Worm (Caenorhabditis elegans) whole organism, L2 larva: ENCODE results near the gene F47F2.1.

Source experiments
- F13H6.1 ChIP-seq: sonication (generic microtip); optimal IDR thresholded peaks from 2 replicates; lab custom pipeline; 2016; ENCODE audit warnings: missing genetic modification characterization, missing compliant biosample characterization
- Y55F3AM.14 ChIP-seq: fragments of 200-800 bp; sonication (Bioruptor generic); optimal IDR thresholded peaks from 2 replicates; lab custom pipeline; 2018; ENCODE audit warnings: mild to moderate bottlenecking, missing genetic modification characterization, missing compliant biosample characterization
- ZK546.5 ChIP-seq: sonication (generic microtip); optimal IDR thresholded peaks from 2 replicates; lab custom pipeline; 2017; ENCODE audit warnings: missing biosample characterization, missing genetic modification characterization
- aly-2 ChIP-seq: fragments of 150-350 bp; optimal IDR thresholded peaks from 2 replicates; lab custom pipeline; 2014; ENCODE audit warnings: missing biosample characterization, missing genetic modification characterization
- blmp-1 ChIP-seq: sonication (generic microtip); optimal IDR thresholded peaks from 2 replicates; lab custom pipeline; 2017; ENCODE audit warnings: missing genetic modification characterization, mild to moderate bottlenecking, missing compliant biosample characterization, antibody characterized with exemption, moderate library complexity; ENCODE audit not compliant: insufficient read depth
- ceh-16 ChIP-seq: fragments of 150-350 bp; optimal IDR thresholded peaks from 2 replicates; lab custom pipeline; 2014; ENCODE audit warnings: missing biosample characterization, missing genetic modification characterization
- ceh-82 ChIP-seq: fragments of 150-350 bp; optimal IDR thresholded peaks from 2 replicates; lab custom pipeline; 2014; ENCODE audit warnings: missing biosample characterization, missing genetic modification characterization
- crh-2 ChIP-seq: sonication (generic microtip); optimal IDR thresholded peaks from 2 replicates; lab custom pipeline; 2017; ENCODE audit warnings: missing biosample characterization, missing genetic modification characterization
- egl-27 ChIP-seq: sonication (generic microtip); optimal IDR thresholded peaks from 3 replicates; lab custom pipeline; 2017; ENCODE audit warnings: missing biosample characterization, missing genetic modification reagents, missing genetic modification characterization
- elt-1 ChIP-seq: fragments of 150-350 bp; optimal IDR thresholded peaks from 2 replicates; lab custom pipeline; 2014; ENCODE audit warnings: missing biosample characterization, missing genetic modification characterization
- lin-39 ChIP-seq: fragments of 150-350 bp; optimal IDR thresholded peaks from 2 replicates; lab custom pipeline; 2014; ENCODE audit warnings: missing biosample characterization, missing genetic modification reagents, missing genetic modification characterization
- lsy-2 ChIP-seq, 2 experiments: fragments of 150-350 bp in 1 of 2; sonication (generic microtip) in 1 of 2; optimal IDR thresholded peaks; 2 replicates each; lab custom pipeline; 2014 to 2017; ENCODE audit warnings: missing biosample characterization in 2 of 2, missing genetic modification characterization in 2 of 2
- nhr-11 ChIP-seq: fragments of 150-350 bp; optimal IDR thresholded peaks from 2 replicates; lab custom pipeline; 2014; ENCODE audit warnings: missing biosample characterization, missing genetic modification characterization
- nhr-12 ChIP-seq: fragments of 150-350 bp; optimal IDR thresholded peaks from 2 replicates; lab custom pipeline; 2014; ENCODE audit warnings: missing biosample characterization, missing genetic modification characterization
- nhr-129 ChIP-seq: fragments of 150-350 bp; optimal IDR thresholded peaks from 2 replicates; lab custom pipeline; 2014; ENCODE audit warnings: missing biosample characterization, missing genetic modification characterization
- nhr-237 ChIP-seq: fragments of 150-350 bp; optimal IDR thresholded peaks from 2 replicates; lab custom pipeline; 2014; ENCODE audit warnings: missing biosample characterization, missing genetic modification characterization
- nhr-25 ChIP-seq: fragments of 150-350 bp; sonication (generic microtip); optimal IDR thresholded peaks from 3 replicates; lab custom pipeline; 2014; ENCODE audit warnings: missing biosample characterization, missing genetic modification characterization
- sem-4 ChIP-seq: fragments of 150-350 bp; optimal IDR thresholded peaks from 2 replicates; lab custom pipeline; 2014; ENCODE audit warnings: missing biosample characterization, missing genetic modification reagents, missing genetic modification characterization
- sma-3 ChIP-seq: sonication (generic microtip); optimal IDR thresholded peaks from 2 replicates; lab custom pipeline; 2016; ENCODE audit warnings: missing genetic modification reagents, missing genetic modification characterization, missing compliant biosample characterization
- sma-9 ChIP-seq, 2 experiments: fragments of 150-350 bp in 1 of 2; sonication (generic microtip) in 1 of 2; optimal IDR thresholded peaks; 2 replicates each; lab custom pipeline; 2014 to 2016; ENCODE audit warnings: missing genetic modification characterization in 2 of 2, mild to moderate bottlenecking in 1 of 2, missing biosample characterization in 1 of 2, missing compliant biosample characterization in 1 of 2, missing genetic modification reagents in 1 of 2, moderate library complexity in 1 of 2
- unc-39 ChIP-seq: fragments of 150-350 bp; optimal IDR thresholded peaks from 2 replicates; lab custom pipeline; 2014; ENCODE audit warnings: missing biosample characterization, missing genetic modification characterization
- unc-62 ChIP-seq: fragments of 150-350 bp; optimal IDR thresholded peaks from 2 replicates; lab custom pipeline; 2014; ENCODE audit warnings: missing biosample characterization, missing genetic modification reagents, missing genetic modification characterization
- ztf-1 ChIP-seq: fragments of 200-800 bp; sonication (Bioruptor generic); conservative IDR thresholded peaks from 2 replicates; pipeline ENCODE4 v1.3.6; 2022; ENCODE audit warnings: missing genetic modification characterization, missing compliant biosample characterization
- ztf-4 ChIP-seq: fragments of 150-350 bp; optimal IDR thresholded peaks from 2 replicates; lab custom pipeline; 2014; ENCODE audit warnings: missing biosample characterization, missing genetic modification characterization

The F47F2.1 gene

ce11 chrX:3932694-3933093, 54.4 kb downstream of the F47F2.1 start:
- TF ChIP-seq sma-9 (GFP tag; optimal IDR thresholded peaks at IDR 0.05; lab: Kevin White, UChicago): peak; percentile 41
- no peak for TF ChIP-seq sma-9 (tag; optimal IDR thresholded peaks at IDR 0.05; lab: Kevin White, UChicago)
- peak; percentile 88 for TF ChIP-seq blmp-1 (tag; lab: Kevin White, UChicago)
- no peak for TF ChIP-seq aly-2
- peak; percentile 5 for TF ChIP-seq sem-4
- TF ChIP-seq lsy-2 (tag; optimal IDR thresholded peaks at IDR 0.05; lab: Kevin White, UChicago): no peak
- no peak for TF ChIP-seq unc-39 (tag; lab: Kevin White, UChicago)
- no peak for TF ChIP-seq nhr-12
- no peak for TF ChIP-seq Y55F3AM.14 (GFP tag; lab: Kevin White, UChicago)
- TF ChIP-seq sma-3: peak; percentile 13
- TF ChIP-seq nhr-25 (tag; lab: Kevin White, UChicago): peak; percentile 65
- TF ChIP-seq nhr-237: no peak

DNA sequence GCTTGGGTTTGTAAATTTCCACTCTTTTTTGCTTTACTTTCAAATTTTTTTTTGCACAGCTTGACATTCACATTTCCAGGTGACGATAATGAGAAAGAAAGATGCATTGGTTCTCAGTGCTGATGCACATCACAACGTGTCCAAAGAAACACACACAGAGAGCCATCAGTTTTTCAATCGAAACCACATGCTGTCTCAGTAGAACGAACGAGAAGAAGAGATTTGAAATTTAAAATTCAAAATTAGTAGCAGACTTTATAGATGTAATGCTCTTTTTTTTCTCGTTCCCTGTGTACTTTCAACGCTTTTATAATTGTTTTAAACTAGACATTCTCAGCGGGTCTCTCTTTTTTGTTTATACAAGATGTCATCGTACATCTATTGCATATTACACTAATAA, 59.1 kb downstream of the F47F2.1 start:
- no peak for TF ChIP-seq lin-39 (tag; lab: Kevin White, UChicago)
- TF ChIP-seq ztf-4 (tag; lab: Kevin White, UChicago): no peak
- TF ChIP-seq nhr-237: no peak
- TF ChIP-seq nhr-129 (tag; lab: Kevin White, UChicago): no peak

DNA sequence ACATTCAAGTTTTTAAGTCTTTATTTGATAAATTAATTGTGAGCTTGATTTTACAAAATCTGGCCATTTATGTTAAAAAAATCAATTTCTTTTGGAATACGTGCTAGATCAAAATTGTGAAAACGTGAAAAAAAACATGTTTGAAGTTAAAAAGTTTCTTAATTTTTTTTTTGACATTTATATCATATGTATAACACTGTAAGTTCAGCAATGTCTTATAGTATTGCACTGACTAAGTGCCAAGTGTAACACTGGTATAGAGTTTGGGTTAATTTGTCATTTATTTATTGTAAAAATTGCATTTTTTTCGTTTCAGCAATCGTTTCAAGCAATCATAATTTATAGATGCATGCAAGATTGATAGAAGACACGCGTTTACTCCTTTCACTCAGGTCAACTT, 59.6 kb downstream of the F47F2.1 start:
- TF ChIP-seq ztf-1 (GFP tag; lab: Robert Waterston, UW): no peak
- TF ChIP-seq ceh-82 (tag; lab: Kevin White, UChicago): no peak
- no peak for TF ChIP-seq sma-9 (GFP tag; optimal IDR thresholded peaks at IDR 0.05; lab: Kevin White, UChicago)
- no peak for TF ChIP-seq sma-9 (tag; optimal IDR thresholded peaks at IDR 0.05; lab: Kevin White, UChicago)
- no peak for TF ChIP-seq sem-4
- TF ChIP-seq unc-39 (tag; lab: Kevin White, UChicago): no peak
- TF ChIP-seq ZK546.5 (tag; lab: Kevin White, UChicago): no peak
- no peak for TF ChIP-seq unc-62

DNA sequence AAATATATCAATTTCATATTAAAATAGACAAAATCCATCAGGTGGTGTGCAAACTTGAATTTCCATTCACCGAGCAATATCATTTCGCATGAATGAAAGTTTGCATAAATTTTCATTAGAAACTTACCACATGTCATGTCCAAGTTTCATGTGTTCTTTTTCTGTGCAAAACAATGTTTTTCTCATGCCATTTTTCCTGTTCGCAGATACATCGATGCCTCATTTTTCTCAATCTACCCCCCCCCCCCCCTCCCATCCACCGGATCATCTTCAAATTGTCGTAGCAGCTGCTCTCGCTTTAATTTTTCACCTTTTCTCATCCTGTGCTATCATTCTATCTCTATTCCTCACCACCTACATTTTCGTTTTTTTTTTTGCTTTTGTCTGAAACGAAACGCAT, 60.6 kb downstream of the F47F2.1 start, which contains the start of gene T19D2.3:
Gene T19D2.3 (plus strand): TSS at position 301 of the 400 bp plus-strand sequence.
- TF ChIP-seq Y55F3AM.14 (GFP tag; lab: Kevin White, UChicago): no peak
- TF ChIP-seq nhr-11 (tag; lab: Kevin White, UChicago): no peak
- TF ChIP-seq nhr-237: no peak
- TF ChIP-seq lin-39 (tag; lab: Kevin White, UChicago): no peak
- no peak for TF ChIP-seq lsy-2 (tag; optimal IDR thresholded peaks at IDR 0.05; lab: Kevin White, UChicago)
- TF ChIP-seq unc-39 (tag; lab: Kevin White, UChicago): no peak
- no peak for TF ChIP-seq egl-27 (tag; lab: Kevin White, UChicago)
- no peak for TF ChIP-seq ztf-1 (GFP tag; lab: Robert Waterston, UW)
- TF ChIP-seq elt-1 (tag; lab: Kevin White, UChicago): no peak
- no peak for TF ChIP-seq F13H6.1

- TF ChIP-seq lin-39 (tag; lab: Kevin White, UChicago) (no peak), nhr-25 (tag; lab: Kevin White, UChicago) (no peak), crh-2 (tag; lab: Kevin White, UChicago) (no peak), ceh-16 (no peak)
Observed at ce11 chrX:3942267-3942666, 63.9 kb downstream of the F47F2.1 start, which contains the start of gene T19D2.13. Gene T19D2.13, minus strand, starts transcription at chrX:3942367.
